Worm (Caenorhabditis elegans): ENCODE measurements around the gene C18E9.8.

DNA sequence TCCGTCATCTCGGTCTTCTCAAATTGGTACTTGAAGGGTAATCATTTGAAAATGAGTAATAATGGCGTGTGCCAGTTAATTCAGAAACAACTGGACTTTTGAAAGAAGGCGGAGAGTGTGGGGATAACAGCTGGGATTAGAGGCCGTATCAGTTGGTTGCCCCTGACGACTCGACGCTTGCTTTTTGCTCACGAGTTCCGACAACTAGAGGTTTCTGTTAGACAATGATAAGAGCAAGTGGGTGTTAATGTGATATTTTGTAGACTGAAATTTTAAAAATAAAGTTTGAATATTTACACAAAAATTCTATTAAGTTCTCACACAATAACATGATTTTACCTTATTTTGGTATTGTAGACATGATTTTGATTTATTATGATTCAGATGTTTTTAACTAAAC, 17.2 kb upstream of the C18E9.8 start, which contains the start of gene F44G4.7:
- TF ChIP-seq ama-1 (optimal IDR thresholded peaks at IDR 0.05): no peak
- TF ChIP-seq nhr-12 (tag; optimal IDR thresholded peaks at IDR 0.05): no peak
